Worm (Caenorhabditis elegans) whole organism, L3 larva: ENCODE data around the gene aass-1.

Source experiments
- R02D3.7 ChIP-seq: fragments of 150-350 bp; optimal IDR thresholded peaks from 2 replicates; lab custom pipeline; 2014; ENCODE audit warnings: missing biosample characterization, missing genetic modification characterization
- ZK546.5 ChIP-seq: sonication (generic microtip); optimal IDR thresholded peaks from 2 replicates; lab custom pipeline; 2017; ENCODE audit warnings: missing biosample characterization, missing genetic modification characterization
- ama-1 ChIP-seq: fragments of 150-350 bp; optimal IDR thresholded peaks from 2 replicates; lab custom pipeline; 2018
- ceh-16 ChIP-seq: sonication (generic microtip); optimal IDR thresholded peaks from 2 replicates; lab custom pipeline; 2017; ENCODE audit warnings: missing biosample characterization, missing genetic modification characterization
- ceh-82 ChIP-seq: fragments of 150-350 bp; optimal IDR thresholded peaks from 2 replicates; lab custom pipeline; 2014; ENCODE audit warnings: missing biosample characterization, missing genetic modification characterization
- ceh-9 ChIP-seq: sonication (generic microtip); optimal IDR thresholded peaks from 2 replicates; lab custom pipeline; 2018; ENCODE audit warnings: missing biosample characterization, missing genetic modification characterization
- daf-12 ChIP-seq: fragments of 150-350 bp; optimal IDR thresholded peaks from 2 replicates; lab custom pipeline; 2014; ENCODE audit warnings: missing biosample characterization, missing genetic modification reagents, missing genetic modification characterization
- egl-27 ChIP-seq: sonication (generic microtip); optimal IDR thresholded peaks from 4 replicates; lab custom pipeline; 2017; ENCODE audit warnings: missing biosample characterization, missing genetic modification reagents, missing genetic modification characterization
- egl-5 ChIP-seq: fragments of 150-350 bp; optimal IDR thresholded peaks from 2 replicates; lab custom pipeline; 2017; ENCODE audit warnings: missing biosample characterization, missing genetic modification reagents, missing genetic modification characterization, inconsistent platforms
- elt-1 ChIP-seq: fragments of 150-350 bp; optimal IDR thresholded peaks from 2 replicates; lab custom pipeline; 2014; ENCODE audit warnings: missing biosample characterization, missing genetic modification characterization
- elt-2 ChIP-seq: sonication (generic microtip); optimal IDR thresholded peaks from 2 replicates; lab custom pipeline; 2016; ENCODE audit warnings: missing genetic modification reagents, mild to moderate bottlenecking, missing genetic modification characterization, missing compliant biosample characterization
- elt-3 ChIP-seq, 3 experiments: fragments of 150-350 bp in 1 of 3; sonication (generic microtip) in 2 of 3; optimal IDR thresholded peaks; 2 replicates in 2 of 3; 4 replicates in 1 of 3; lab custom pipeline; 2014 to 2017; ENCODE audit warnings: missing biosample characterization in 3 of 3, missing genetic modification characterization in 3 of 3
- eor-1 ChIP-seq, 2 experiments: fragments of 150-350 bp; optimal IDR thresholded peaks; 2 replicates each; lab custom pipeline; 2014 to 2018; ENCODE audit warnings: missing biosample characterization in 2 of 2, missing genetic modification characterization in 2 of 2
- fkh-10 ChIP-seq: sonication (generic microtip); optimal IDR thresholded peaks from 2 replicates; lab custom pipeline; 2017; ENCODE audit warnings: missing biosample characterization, missing genetic modification reagents, missing genetic modification characterization
- fkh-2 ChIP-seq: fragments of 150-350 bp; optimal IDR thresholded peaks from 2 replicates; lab custom pipeline; 2014; ENCODE audit warnings: missing biosample characterization, missing genetic modification reagents, missing genetic modification characterization
- fos-1 ChIP-seq: fragments of 150-350 bp; optimal IDR thresholded peaks from 2 replicates; lab custom pipeline; 2014; ENCODE audit warnings: missing biosample characterization, missing genetic modification characterization
- hmg-11 ChIP-seq: sonication (generic microtip); optimal IDR thresholded peaks from 2 replicates; lab custom pipeline; 2016; ENCODE audit warnings: missing genetic modification characterization, missing compliant biosample characterization
- jun-1 ChIP-seq: fragments of 150-350 bp; optimal IDR thresholded peaks from 2 replicates; lab custom pipeline; 2014; ENCODE audit warnings: missing biosample characterization, missing genetic modification reagents, missing genetic modification characterization
- lin-15B ChIP-seq: fragments of 150-350 bp; optimal IDR thresholded peaks from 2 replicates; lab custom pipeline; 2014; ENCODE audit warnings: missing biosample characterization, missing genetic modification characterization
- lin-39 ChIP-seq: fragments of 150-350 bp; optimal IDR thresholded peaks from 2 replicates; lab custom pipeline; 2018; ENCODE audit warnings: missing biosample characterization, missing genetic modification reagents, missing genetic modification characterization
- lsy-12 ChIP-seq: sonication (generic microtip); optimal IDR thresholded peaks from 2 replicates; lab custom pipeline; 2016; ENCODE audit warnings: mild to moderate bottlenecking, missing genetic modification characterization, missing compliant biosample characterization
- mdl-1 ChIP-seq: fragments of 150-350 bp; optimal IDR thresholded peaks from 2 replicates; lab custom pipeline; 2014; ENCODE audit warnings: missing biosample characterization, missing genetic modification characterization
- mml-1 ChIP-seq: fragments of 150-350 bp; sonication (generic microtip); optimal IDR thresholded peaks from 3 replicates; lab custom pipeline; 2014; ENCODE audit warnings: missing biosample characterization, missing genetic modification characterization
- nfya-1 ChIP-seq: sonication (generic microtip); optimal IDR thresholded peaks from 2 replicates; lab custom pipeline; 2017; ENCODE audit warnings: missing genetic modification characterization, mild to moderate bottlenecking, missing compliant biosample characterization, antibody characterized with exemption, moderate library complexity; ENCODE audit not compliant: insufficient read depth
- nhr-11 ChIP-seq: fragments of 150-350 bp; optimal IDR thresholded peaks from 2 replicates; lab custom pipeline; 2014; ENCODE audit warnings: missing biosample characterization, missing genetic modification characterization
- nhr-12 ChIP-seq: fragments of 150-350 bp; optimal IDR thresholded peaks from 2 replicates; lab custom pipeline; 2014; ENCODE audit warnings: missing biosample characterization, missing genetic modification characterization
- nhr-23 ChIP-seq: fragments of 150-350 bp; optimal IDR thresholded peaks from 2 replicates; lab custom pipeline; 2014; ENCODE audit warnings: missing biosample characterization, missing genetic modification reagents, missing genetic modification characterization
- nhr-237 ChIP-seq: fragments of 150-350 bp; optimal IDR thresholded peaks from 2 replicates; lab custom pipeline; 2014; ENCODE audit warnings: missing biosample characterization, missing genetic modification characterization
- nhr-25 ChIP-seq: sonication (generic microtip); optimal IDR thresholded peaks from 2 replicates; lab custom pipeline; 2017; ENCODE audit warnings: missing biosample characterization, missing genetic modification characterization
- nhr-28 ChIP-seq: fragments of 150-350 bp; optimal IDR thresholded peaks from 2 replicates; lab custom pipeline; 2014; ENCODE audit warnings: missing biosample characterization, missing genetic modification characterization
- nhr-43 ChIP-seq: sonication (generic microtip); optimal IDR thresholded peaks from 2 replicates; lab custom pipeline; 2016; ENCODE audit warnings: mild to moderate bottlenecking, missing genetic modification characterization, missing compliant biosample characterization; ENCODE audit not compliant: poor library complexity, severe bottlenecking
- nhr-67 ChIP-seq: fragments of 150-350 bp; optimal IDR thresholded peaks from 2 replicates; lab custom pipeline; 2014; ENCODE audit warnings: missing biosample characterization, missing genetic modification characterization
- nhr-77 ChIP-seq: fragments of 150-350 bp; optimal IDR thresholded peaks from 2 replicates; lab custom pipeline; 2014; ENCODE audit warnings: missing biosample characterization, missing genetic modification characterization
- pha-4 ChIP-seq: fragments of 150-350 bp; optimal IDR thresholded peaks from 2 replicates; lab custom pipeline; 2014; ENCODE audit warnings: missing biosample characterization, missing genetic modification reagents, missing genetic modification characterization
- pqm-1 ChIP-seq: fragments of 150-350 bp; optimal IDR thresholded peaks from 2 replicates; lab custom pipeline; 2017; ENCODE audit warnings: missing biosample characterization, missing genetic modification characterization, inconsistent platforms
- sea-2 ChIP-seq: fragments of 150-350 bp; sonication (generic microtip); optimal IDR thresholded peaks from 4 replicates; lab custom pipeline; 2014; ENCODE audit warnings: missing biosample characterization, missing genetic modification reagents, missing genetic modification characterization
- skn-1 ChIP-seq: fragments of 150-350 bp; optimal IDR thresholded peaks from 2 replicates; lab custom pipeline; 2014; ENCODE audit warnings: missing biosample characterization, missing genetic modification characterization
- snpc-4 ChIP-seq: fragments of 150-350 bp; optimal IDR thresholded peaks from 2 replicates; lab custom pipeline; 2014; ENCODE audit warnings: missing biosample characterization, missing genetic modification characterization
- tbx-2 ChIP-seq: sonication (generic microtip); optimal IDR thresholded peaks from 2 replicates; lab custom pipeline; 2016; ENCODE audit warnings: mild to moderate bottlenecking, missing genetic modification characterization, missing compliant biosample characterization
- unc-39 ChIP-seq: sonication (generic microtip); optimal IDR thresholded peaks from 4 replicates; lab custom pipeline; 2017; ENCODE audit warnings: missing biosample characterization, missing genetic modification characterization
- unc-62 ChIP-seq: fragments of 150-350 bp; sonication (generic microtip); optimal IDR thresholded peaks from 4 replicates; lab custom pipeline; 2014; ENCODE audit warnings: missing biosample characterization, missing genetic modification reagents, missing genetic modification characterization
- zag-1 ChIP-seq: fragments of 150-350 bp; optimal IDR thresholded peaks from 2 replicates; lab custom pipeline; 2014; ENCODE audit warnings: missing biosample characterization, missing genetic modification characterization
- ztf-11 ChIP-seq: fragments of 150-350 bp; optimal IDR thresholded peaks from 2 replicates; lab custom pipeline; 2014; ENCODE audit warnings: missing biosample characterization, missing genetic modification characterization
- ztf-4 ChIP-seq: fragments of 150-350 bp; optimal IDR thresholded peaks from 2 replicates; lab custom pipeline; 2014; ENCODE audit warnings: missing biosample characterization, missing genetic modification characterization

The aass-1 gene

ce11 chrIV:244278-244677 lies 665 bp upstream of the aass-1 start:
- TF ChIP-seq unc-62 (GFP tag; lab: Kevin White, UChicago) = no peak
- no peak for TF ChIP-seq nhr-77 (tag; lab: Kevin White, UChicago)
- no peak for TF ChIP-seq ceh-82 (tag; lab: Kevin White, UChicago)
- no peak for TF ChIP-seq unc-39 (tag; lab: Kevin White, UChicago)

- TF ChIP-seq nhr-43 (tag; lab: Kevin White, UChicago) (peak; percentile 69), fos-1 (tag; lab: Kevin White, UChicago) (no peak), mdl-1 (tag; lab: Kevin White, UChicago) (peak; percentile 88), nhr-23 (peak; percentile 78), nhr-25 (tag; lab: Kevin White, UChicago) (peak; percentile 87), zag-1 (tag; lab: Kevin White, UChicago) (no peak), elt-3 (tag; optimal IDR thresholded peaks at IDR 0.05; lab: Kevin White, UChicago) (peak in 2 of 3 experiments; percentile 61 to 65)
These were observed 2.6 kb downstream of the aass-1 start for ce11 chrIV:247494-247893.

ce11 chrIV:252454-252853 lies 7.5 kb downstream of the aass-1 start, which contains the start of gene grl-19:
Gene grl-19 (minus strand): TSS chrIV:252554.
- TF ChIP-seq nhr-11 (tag; lab: Kevin White, UChicago) (no peak), ceh-16 (no peak), ZK546.5 (tag; lab: Kevin White, UChicago) (no peak), zag-1 (tag; lab: Kevin White, UChicago) (no peak), snpc-4 (no peak), nfya-1 (tag; lab: Kevin White, UChicago) (no peak), jun-1 (tag; lab: Kevin White, UChicago) (no peak), ama-1 (lab: Kevin White, UChicago) (no peak), nhr-23 (no peak), pha-4 (tag; lab: Kevin White, UChicago) (no peak), elt-2 (tag; lab: Kevin White, UChicago) (no peak), nhr-43 (tag; lab: Kevin White, UChicago) (no peak), R02D3.7 (tag; lab: Kevin White, UChicago) (no peak)

ce11 chrIV:255379-255857 lies 10.5 kb downstream of the aass-1 start, which contains the start of gene rcat-1:
Gene rcat-1 (minus strand): TSS chrIV:255429.
- TF ChIP-seq nfya-1 (tag; lab: Kevin White, UChicago) (peak; percentile 91), ztf-11 (no peak), eor-1 (tag; optimal IDR thresholded peaks at IDR 0.05; lab: Kevin White, UChicago) (no peak), sea-2 (GFP tag; lab: Kevin White, UChicago) (no peak), nhr-43 (tag; lab: Kevin White, UChicago) (no peak), skn-1 (tag; lab: Kevin White, UChicago) (peak; percentile 70), ceh-16 (no peak), lin-15B (tag; lab: Kevin White, UChicago) (peak; percentile 98), snpc-4 (peak; percentile 67), nhr-23 (peak; percentile 82), ZK546.5 (tag; lab: Kevin White, UChicago) (no peak), lin-39 (tag; lab: Kevin White, UChicago) (peak; percentile 88), nhr-67 (tag; lab: Kevin White, UChicago) (no peak), fkh-10 (peak; percentile 43), R02D3.7 (tag; lab: Kevin White, UChicago) (peak; percentile 100), unc-62 (GFP tag; lab: Kevin White, UChicago) (no peak), ama-1 (lab: Kevin White, UChicago) (peak; percentile 55), nhr-237 (tag; lab: Kevin White, UChicago) (no peak), elt-2 (tag; lab: Kevin White, UChicago) (peak; percentile 31), lsy-12 (tag; lab: Kevin White, UChicago) (no peak), elt-1 (tag; lab: Kevin White, UChicago) (no peak), tbx-2 (tag; lab: Kevin White, UChicago) (no peak), pqm-1 (peak; percentile 3), nhr-12 (tag; lab: Kevin White, UChicago) (no peak), egl-27 (tag; lab: Kevin White, UChicago) (no peak), ceh-9 (no peak), hmg-11 (tag; lab: Kevin White, UChicago) (peak; percentile 54), elt-3 (tag; optimal IDR thresholded peaks at IDR 0.05; lab: Kevin White, UChicago) (no peak), nhr-11 (tag; lab: Kevin White, UChicago) (no peak), mml-1 (no peak), egl-5 (tag; lab: Kevin White, UChicago) (peak; percentile 76), nhr-77 (tag; lab: Kevin White, UChicago) (peak; percentile 1), mdl-1 (tag; lab: Kevin White, UChicago) (no peak), ztf-4 (no peak), daf-12 (no peak), jun-1 (tag; lab: Kevin White, UChicago) (peak; percentile 40), nhr-28 (tag; lab: Kevin White, UChicago) (no peak), fkh-2 (tag; lab: Kevin White, UChicago) (no peak), nhr-25 (tag; lab: Kevin White, UChicago) (peak; percentile 77), pha-4 (tag; lab: Kevin White, UChicago) (no peak), ceh-82 (tag; lab: Kevin White, UChicago) (peak; percentile 48), zag-1 (tag; lab: Kevin White, UChicago) (no peak)
